Fruit fly (Drosophila melanogaster) whole organism, embryonic: Measurements from ENCODE around the gene Kal1.

ENCODE experiments used
- Asciz ChIP-seq: fragments of 200-800 bp; sonication (Bioruptor generic); optimal IDR thresholded peaks from 2 replicates; lab custom pipeline; 2017; ENCODE audit warnings: missing biosample characterization, mild to moderate bottlenecking, missing genetic modification characterization, missing genetic modification reagents
- Atf6 ChIP-seq: fragments of 200-800 bp; sonication (Bioruptor generic); IDR thresholded peaks from 2 replicates; pipeline ENCODE4 v1.3.6; 2022; ENCODE audit warnings: missing biosample characterization, missing genetic modification characterization
- Awh ChIP-seq: fragments of 200-800 bp; sonication (Bioruptor generic); IDR thresholded peaks from 2 replicates; pipeline ENCODE4, ENCODE4 v1.3.6; 2022; ENCODE audit warnings: missing biosample characterization, missing genetic modification characterization
- Blimp-1 ChIP-seq: fragments of 200-800 bp; sonication (Bioruptor generic); optimal IDR thresholded peaks from 3 replicates; lab custom pipeline; 2018; ENCODE audit warnings: missing biosample characterization, missing genetic modification characterization, mild to moderate bottlenecking, moderate library complexity, missing genetic modification reagents
- CG10654 ChIP-seq: fragments of 200-800 bp; sonication (Bioruptor generic); optimal IDR thresholded peaks from 2 replicates; lab custom pipeline; 2016; ENCODE audit warnings: missing biosample characterization, missing genetic modification characterization
- CG12219 ChIP-seq: fragments of 200-800 bp; sonication (Bioruptor generic); optimal IDR thresholded peaks from 3 replicates; lab custom pipeline; 2018; ENCODE audit warnings: missing biosample characterization, mild to moderate bottlenecking, missing genetic modification characterization
- CG14441 ChIP-seq: fragments of 200-800 bp; sonication (Bioruptor generic); IDR thresholded peaks from 2 replicates; pipeline ENCODE4 v1.3.6; 2022; ENCODE audit warnings: missing biosample characterization, missing genetic modification characterization
- CG14965 ChIP-seq: fragments of 200-800 bp; sonication (Bioruptor generic); optimal IDR thresholded peaks from 2 replicates; lab custom pipeline; 2016; ENCODE audit warnings: missing biosample characterization, missing genetic modification characterization, borderline replicate concordance
- CG15073 ChIP-seq: fragments of 200-800 bp; sonication (Bioruptor generic); optimal IDR thresholded peaks from 2 replicates; lab custom pipeline; 2016; ENCODE audit warnings: missing biosample characterization, missing genetic modification characterization
- CG15514 ChIP-seq: fragments of 200-800 bp; sonication (Bioruptor generic); optimal IDR thresholded peaks from 3 replicates; lab custom pipeline; 2017; ENCODE audit warnings: missing biosample characterization, missing genetic modification characterization, mild to moderate bottlenecking, moderate library complexity, missing genetic modification reagents
- CG1602 ChIP-seq: fragments of 200-800 bp; sonication (Bioruptor generic); optimal IDR thresholded peaks from 3 replicates; lab custom pipeline; 2016; ENCODE audit warnings: missing biosample characterization, missing genetic modification characterization
- CG1647 ChIP-seq: fragments of 200-800 bp; sonication (Bioruptor generic); optimal IDR thresholded peaks from 3 replicates; lab custom pipeline; 2016; ENCODE audit warnings: missing biosample characterization, missing genetic modification characterization
- CG18262 ChIP-seq: fragments of 200-800 bp; optimal IDR thresholded peaks from 3 replicates; lab custom pipeline; 2019; ENCODE audit warnings: missing biosample characterization, mild to moderate bottlenecking, missing genetic modification characterization, moderate library complexity
- CG2120 ChIP-seq: fragments of 200-800 bp; sonication (Bioruptor generic); optimal IDR thresholded peaks from 3 replicates; lab custom pipeline; 2016; ENCODE audit warnings: missing biosample characterization, missing genetic modification characterization
- CG2129 ChIP-seq: fragments of 200-800 bp; sonication (Bioruptor generic); IDR thresholded peaks from 2 replicates; pipeline ENCODE4 v1.3.6; 2022; ENCODE audit warnings: missing biosample characterization, missing genetic modification characterization; ENCODE audit not compliant: partially characterized antibody
- CG31224 ChIP-seq: fragments of 200-800 bp; sonication (Bioruptor generic); IDR thresholded peaks from 2 replicates; pipeline ENCODE4 v1.3.6; 2022; ENCODE audit warnings: missing biosample characterization, missing genetic modification characterization
- CG4404 ChIP-seq: fragments of 200-800 bp; sonication (Bioruptor generic); IDR thresholded peaks from 2 replicates; pipeline ENCODE4 v1.3.6; 2022; ENCODE audit warnings: missing biosample characterization, missing genetic modification characterization
- CG6272 ChIP-seq: fragments of 200-800 bp; sonication (Bioruptor generic); IDR thresholded peaks from 2 replicates; pipeline ENCODE4 v1.3.6; 2022; ENCODE audit warnings: missing biosample characterization, missing genetic modification characterization
- CG6654 ChIP-seq: fragments of 200-800 bp; sonication (Bioruptor generic); optimal IDR thresholded peaks from 2 replicates; lab custom pipeline; 2017; ENCODE audit warnings: missing biosample characterization, mild to moderate bottlenecking, missing genetic modification characterization
- CG6683 ChIP-seq: fragments of 200-800 bp; sonication (Bioruptor generic); optimal IDR thresholded peaks from 2 replicates; lab custom pipeline; 2017; ENCODE audit warnings: missing biosample characterization, mild to moderate bottlenecking, missing genetic modification characterization, missing genetic modification reagents
- CG7357 ChIP-seq: fragments of 200-800 bp; sonication (Bioruptor generic); IDR thresholded peaks from 3 replicates; pipeline ENCODE4 v1.3.6; 2022; ENCODE audit warnings: missing biosample characterization, missing genetic modification characterization
- CG8478 ChIP-seq: fragments of >200 bp; optimal IDR thresholded peaks from 2 replicates; lab custom pipeline; 2018
- CG9215 ChIP-seq: fragments of 200-800 bp; sonication (Bioruptor generic); IDR thresholded peaks from 2 replicates; pipeline ENCODE4 v1.3.6; 2022; ENCODE audit warnings: missing biosample characterization, missing genetic modification characterization
- CG9797 ChIP-seq: fragments of 200-800 bp; sonication (Bioruptor generic); optimal IDR thresholded peaks from 3 replicates; lab custom pipeline; 2018; ENCODE audit warnings: missing biosample characterization, mild to moderate bottlenecking, missing genetic modification characterization
- Dad ChIP-seq: fragments of 200-800 bp; sonication (Bioruptor generic); optimal IDR thresholded peaks from 3 replicates; lab custom pipeline; 2016; ENCODE audit warnings: missing biosample characterization, missing genetic modification characterization
- Fer2 ChIP-seq: fragments of 200-800 bp; sonication (Bioruptor generic); optimal IDR thresholded peaks from 2 replicates; lab custom pipeline; 2018; ENCODE audit warnings: missing biosample characterization, mild to moderate bottlenecking, missing genetic modification characterization, moderate library complexity
- Fer3 ChIP-seq: fragments of 200-800 bp; sonication (Bioruptor generic); optimal IDR thresholded peaks from 2 replicates; lab custom pipeline; 2018; ENCODE audit warnings: missing biosample characterization, mild to moderate bottlenecking, missing genetic modification characterization, moderate library complexity
- GATAe ChIP-seq: fragments of 200-800 bp; sonication (Bioruptor generic); conservative IDR thresholded peaks from 2 replicates; pipeline ENCODE4 v1.3.6; 2022; ENCODE audit warnings: missing biosample characterization, missing genetic modification characterization
- Gug ChIP-seq: fragments of 200-800 bp; sonication (Bioruptor generic); IDR thresholded peaks from 4 replicates; pipeline ENCODE4 v1.3.6; 2022; ENCODE audit warnings: missing biosample characterization, missing genetic modification characterization
- HLH4C ChIP-seq: fragments of 200-800 bp; sonication (Bioruptor generic); IDR thresholded peaks from 3 replicates; pipeline ENCODE4 v1.3.6; 2022; ENCODE audit warnings: missing biosample characterization, missing genetic modification characterization; ENCODE audit not compliant: partially characterized antibody
- Mes4 ChIP-seq: fragments of 200-800 bp; sonication (Bioruptor generic); optimal IDR thresholded peaks from 2 replicates; lab custom pipeline; 2016; ENCODE audit warnings: missing biosample characterization, missing genetic modification characterization
- Side ChIP-seq: fragments of 200-800 bp; sonication (Bioruptor generic); optimal IDR thresholded peaks from 2 replicates; lab custom pipeline; 2016; ENCODE audit warnings: missing biosample characterization, missing genetic modification characterization
- Vsx1 ChIP-seq: fragments of 200-800 bp; sonication (Bioruptor generic); optimal IDR thresholded peaks from 2 replicates; lab custom pipeline; 2017; ENCODE audit warnings: missing biosample characterization, mild to moderate bottlenecking, missing genetic modification characterization, missing genetic modification reagents
- abd-A ChIP-seq: fragments of 200-800 bp; sonication (Bioruptor generic); optimal IDR thresholded peaks from 3 replicates; lab custom pipeline; 2019; ENCODE audit warnings: missing biosample characterization, mild to moderate bottlenecking, missing genetic modification characterization, moderate library complexity
- al ChIP-seq: fragments of 200-800 bp; sonication (Bioruptor generic); IDR thresholded peaks from 2 replicates; pipeline ENCODE4 v1.3.6; 2022; ENCODE audit warnings: missing biosample characterization, missing genetic modification characterization
- cato ChIP-seq: fragments of 200-800 bp; sonication (Bioruptor generic); optimal IDR thresholded peaks from 2 replicates; lab custom pipeline; 2016; ENCODE audit warnings: missing biosample characterization, missing genetic modification characterization, borderline replicate concordance
- cg ChIP-seq: fragments of 200-800 bp; sonication (Bioruptor generic); optimal IDR thresholded peaks from 3 replicates; lab custom pipeline; 2019; ENCODE audit warnings: missing biosample characterization, mild to moderate bottlenecking, missing genetic modification characterization, moderate library complexity
- corto ChIP-seq: fragments of 200-800 bp; sonication (Bioruptor generic); optimal IDR thresholded peaks from 2 replicates; lab custom pipeline; 2016; ENCODE audit warnings: missing biosample characterization, mild to moderate bottlenecking, missing genetic modification characterization, moderate library complexity
- eyg ChIP-seq: fragments of 200-800 bp; sonication (Bioruptor generic); optimal IDR thresholded peaks from 3 replicates; lab custom pipeline; 2016; ENCODE audit warnings: missing biosample characterization, missing genetic modification characterization
- fu2 ChIP-seq: fragments of 200-800 bp; sonication (Bioruptor generic); optimal IDR thresholded peaks from 2 replicates; lab custom pipeline; 2016; ENCODE audit warnings: missing biosample characterization, missing genetic modification characterization
- gem ChIP-seq: fragments of 200-800 bp; sonication (Bioruptor generic); optimal IDR thresholded peaks from 2 replicates; lab custom pipeline; 2019; ENCODE audit warnings: missing biosample characterization, mild to moderate bottlenecking, missing genetic modification characterization, moderate library complexity
- lola ChIP-seq, 3 experiments: fragments of >200 bp in 2 of 3; fragments of 200-800 bp in 1 of 3; sonication (Bioruptor generic) in 1 of 3; optimal IDR thresholded peaks; 2 replicates each; lab custom pipeline; 2017 to 2019; ENCODE audit warnings: missing biosample characterization in 3 of 3, missing genetic modification characterization in 3 of 3, mild to moderate bottlenecking in 1 of 3, moderate library complexity in 1 of 3
- nerfin-1 ChIP-seq: fragments of 200-800 bp; sonication (Bioruptor generic); optimal IDR thresholded peaks from 3 replicates; lab custom pipeline; 2019; ENCODE audit warnings: missing biosample characterization, mild to moderate bottlenecking, missing genetic modification characterization, moderate library complexity
- peb ChIP-seq: fragments of 200-800 bp; sonication (Bioruptor generic); IDR thresholded peaks from 2 replicates; pipeline ENCODE4 v1.3.6; 2022; ENCODE audit warnings: missing biosample characterization, missing genetic modification characterization
- pho ChIP-seq: fragments of 200-800 bp; sonication (Bioruptor generic); optimal IDR thresholded peaks from 2 replicates; lab custom pipeline; 2016; ENCODE audit warnings: missing biosample characterization, missing genetic modification characterization
- schlank ChIP-seq: fragments of 200-800 bp; sonication (Bioruptor generic); optimal IDR thresholded peaks from 2 replicates; lab custom pipeline; 2018; ENCODE audit warnings: missing biosample characterization, mild to moderate bottlenecking, missing genetic modification characterization
- sd ChIP-seq: fragments of 200-800 bp; sonication (Bioruptor generic); optimal IDR thresholded peaks from 3 replicates; lab custom pipeline; 2018; ENCODE audit warnings: missing biosample characterization, mild to moderate bottlenecking, missing genetic modification characterization, moderate library complexity
- slbo ChIP-seq: fragments of 200-800 bp; sonication (Bioruptor generic); IDR thresholded peaks from 2 replicates; pipeline ENCODE4 v1.3.6; 2022; ENCODE audit warnings: missing biosample characterization, missing genetic modification characterization
- ssp ChIP-seq: fragments of 200-800 bp; sonication (Bioruptor generic); IDR thresholded peaks from 2 replicates; pipeline ENCODE4 v1.3.6; 2022; ENCODE audit warnings: missing biosample characterization, missing genetic modification characterization
- zfh2 ChIP-seq: fragments of 200-800 bp; sonication (Bioruptor generic); optimal IDR thresholded peaks from 2 replicates; lab custom pipeline; 2016; ENCODE audit warnings: missing biosample characterization, missing genetic modification characterization

Kal1 gene

dm6 chr3R:24108902-24109389, 32.2 kb upstream of the Kal1 start, which contains the start of the genes eIF4EHP and CG18428 (continued):
- TF ChIP-seq Fer2 (peak; percentile 100), CG9215 (GFP tag; lab: Robert Waterston, UW) (no peak), CG9797 (GFP tag; lab: Kevin White, UChicago) (peak; percentile 54), CG10654 (peak; percentile 98), Gug (GFP tag; lab: Robert Waterston, UW) (peak; percentile 96), CG6654 (GFP tag; lab: Kevin White, UChicago) (peak; percentile 93), corto (peak; percentile 82), Blimp-1 (peak; percentile 98), Atf6 (GFP tag; lab: Robert Waterston, UW) (no peak), CG4404 (no peak), ssp (no peak), pho (GFP tag; lab: Kevin White, UChicago) (peak; percentile 88), CG14965 (peak; percentile 11), CG15073 (GFP tag; lab: Kevin White, UChicago) (peak; percentile 86), Dad (GFP tag; lab: Kevin White, UChicago) (peak; percentile 81), Awh (GFP tag; lab: Robert Waterston, UW) (no peak; the same call in none of the 2 replicates), CG14441 (GFP tag; lab: Robert Waterston, UW) (no peak), zfh2 (GFP tag; lab: Kevin White, UChicago) (peak; percentile 89), gem (tag; lab: Kevin White, UChicago) (peak; percentile 100), HLH4C (GFP tag; lab: Robert Waterston, UW) (no peak), al (GFP tag; lab: Robert Waterston, UW) (no peak), CG6272 (GFP tag; lab: Robert Waterston, UW) (peak; percentile 98), Mes4 (GFP tag; lab: Kevin White, UChicago) (peak; percentile 62), GATAe (0 out of 2 replicates have a peak, but pooled peaks have one; percentile 99), abd-A (tag; lab: Kevin White, UChicago) (peak; percentile 98), CG12219 (peak; percentile 97), peb (GFP tag; lab: Robert Waterston, UW) (no peak; the same call in none of the 2 replicates), CG8478 (no peak), CG31224 (GFP tag; lab: Robert Waterston, UW) (no peak), CG2120 (GFP tag; lab: Kevin White, UChicago) (peak; percentile 98), CG2129 (GFP tag; lab: Robert Waterston, UW) (no peak), Asciz (peak; percentile 99), Side (peak; percentile 68), slbo (GFP tag; lab: Robert Waterston, UW) (no peak), CG7357 (GFP tag; lab: Robert Waterston, UW) (peak; percentile 98), Fer3 (tag; lab: Kevin White, UChicago) (peak; percentile 100), nerfin-1 (tag; lab: Kevin White, UChicago) (peak; percentile 99), CG1647 (GFP tag; lab: Kevin White, UChicago) (peak; percentile 87), cg (peak; percentile 54), eyg (GFP tag; lab: Kevin White, UChicago) (peak; percentile 74), CG15514 (GFP tag; lab: Kevin White, UChicago) (peak; percentile 95), lola (GFP tag; optimal IDR thresholded peaks at IDR 0.05; lab: Kevin White, UChicago) (peak in 1 of 3 experiments; percentile 100), CG1602 (peak; percentile 99), Vsx1 (GFP tag; lab: Kevin White, UChicago) (peak; percentile 94), CG18262 (peak; percentile 99), CG6683 (GFP tag; lab: Kevin White, UChicago) (peak; percentile 96), sd (tag; lab: Kevin White, UChicago) (peak; percentile 99), fu2 (peak; percentile 75), schlank (tag; lab: Kevin White, UChicago) (peak; percentile 97), cato (GFP tag; lab: Kevin White, UChicago) (peak; percentile 98)
